Worm (Caenorhabditis elegans) whole organism, L1 larva: ENCODE data around the gene glb-19.

ENCODE experiments used
- F16B12.6 ChIP-seq: fragments of 150-350 bp; optimal IDR thresholded peaks from 2 replicates; lab custom pipeline; 2014; ENCODE audit warnings: missing biosample characterization, missing genetic modification characterization
- aha-1 ChIP-seq: fragments of 150-350 bp; optimal IDR thresholded peaks from 2 replicates; lab custom pipeline; 2014; ENCODE audit warnings: missing biosample characterization, missing genetic modification characterization
- alr-1 ChIP-seq: fragments of 200-800 bp; sonication (Bioruptor generic); optimal IDR thresholded peaks from 2 replicates; lab custom pipeline; 2018; ENCODE audit warnings: borderline replicate concordance, mild to moderate bottlenecking, missing genetic modification characterization, missing compliant biosample characterization
- ama-1 ChIP-seq: fragments of 150-350 bp; optimal IDR thresholded peaks from 2 replicates; lab custom pipeline; 2014
- blmp-1 ChIP-seq: fragments of 150-350 bp; optimal IDR thresholded peaks from 2 replicates; lab custom pipeline; 2014; ENCODE audit warnings: missing biosample characterization, missing genetic modification characterization
- ceh-8 ChIP-seq: fragments of 200-800 bp; sonication (Bioruptor generic); optimal IDR thresholded peaks from 2 replicates; lab custom pipeline; 2018; ENCODE audit warnings: mild to moderate bottlenecking, missing genetic modification characterization, moderate library complexity, missing compliant biosample characterization
- ces-1 ChIP-seq: fragments of 150-350 bp; optimal IDR thresholded peaks from 2 replicates; lab custom pipeline; 2014; ENCODE audit warnings: missing biosample characterization, missing genetic modification reagents, missing genetic modification characterization
- dpl-1 ChIP-seq, 3 experiments: fragments of 150-350 bp in 2 of 3; sonication (generic microtip) in 1 of 3; optimal IDR thresholded peaks; 2 replicates each; lab custom pipeline; 2014 to 2017; ENCODE audit warnings: missing biosample characterization in 3 of 3, missing genetic modification characterization in 3 of 3, missing genetic modification reagents in 3 of 3
- efl-1 ChIP-seq, 4 experiments: fragments of 150-350 bp; optimal IDR thresholded peaks in 3 of 4; peaks in 1 of 4; 1 replicate in 1 of 4; 2 replicates in 3 of 4; lab custom pipeline; 2014; ENCODE audit warnings: missing biosample characterization in 2 of 4, missing genetic modification characterization in 2 of 4, missing genetic modification reagents in 2 of 4
- egl-27 ChIP-seq, 2 experiments: fragments of 150-350 bp in 1 of 2; sonication (generic microtip); optimal IDR thresholded peaks; 3 replicates each; lab custom pipeline; 2017 to 2018; ENCODE audit warnings: missing biosample characterization in 2 of 2, missing genetic modification characterization in 2 of 2, missing genetic modification reagents in 2 of 2
- elt-3 ChIP-seq, 6 experiments: fragments of 150-350 bp in 1 of 6; sonication (generic microtip); optimal IDR thresholded peaks; 2 replicates each; lab custom pipeline; 2017 to 2018; ENCODE audit warnings: missing biosample characterization in 6 of 6, missing genetic modification characterization in 6 of 6, inconsistent platforms in 1 of 6
- fkh-10 ChIP-seq: sonication (generic microtip); optimal IDR thresholded peaks from 2 replicates; lab custom pipeline; 2017; ENCODE audit warnings: missing biosample characterization, missing genetic modification reagents, missing genetic modification characterization
- fos-1 ChIP-seq: fragments of 150-350 bp; optimal IDR thresholded peaks from 2 replicates; lab custom pipeline; 2014; ENCODE audit warnings: missing biosample characterization, missing genetic modification characterization
- hlh-17 ChIP-seq: fragments of 200-800 bp; sonication (Bioruptor generic); optimal IDR thresholded peaks from 2 replicates; lab custom pipeline; 2018; ENCODE audit warnings: missing genetic modification characterization, mild to moderate bottlenecking, missing compliant biosample characterization, moderate library complexity, borderline replicate concordance
- hlh-4 ChIP-seq: sonication (generic microtip); optimal IDR thresholded peaks from 2 replicates; lab custom pipeline; 2016; ENCODE audit warnings: mild to moderate bottlenecking, missing genetic modification characterization, missing compliant biosample characterization
- lin-13 ChIP-seq: fragments of 150-350 bp; optimal IDR thresholded peaks from 2 replicates; lab custom pipeline; 2014; ENCODE audit warnings: missing biosample characterization, missing genetic modification reagents, missing genetic modification characterization
- lin-14 ChIP-seq: fragments of 200-800 bp; sonication (Bioruptor generic); optimal IDR thresholded peaks from 2 replicates; lab custom pipeline; 2018; ENCODE audit warnings: mild to moderate bottlenecking, missing genetic modification characterization, moderate library complexity, missing compliant biosample characterization
- lin-15B ChIP-seq: fragments of 150-350 bp; sonication (generic microtip); optimal IDR thresholded peaks from 3 replicates; lab custom pipeline; 2014; ENCODE audit warnings: missing biosample characterization, missing genetic modification characterization
- lin-39 ChIP-seq: fragments of 150-350 bp; optimal IDR thresholded peaks from 2 replicates; lab custom pipeline; 2014; ENCODE audit warnings: missing biosample characterization, missing genetic modification reagents, missing genetic modification characterization
- lir-3 ChIP-seq: sonication (generic microtip); optimal IDR thresholded peaks from 2 replicates; lab custom pipeline; 2016; ENCODE audit warnings: mild to moderate bottlenecking, missing genetic modification characterization, moderate library complexity, missing compliant biosample characterization; ENCODE audit not compliant: poor library complexity
- mab-9 ChIP-seq: fragments of 200-800 bp; sonication (Bioruptor generic); IDR thresholded peaks from 2 replicates; pipeline ENCODE4 v1.3.6; 2022; ENCODE audit warnings: missing genetic modification reagents, missing genetic modification characterization, missing compliant biosample characterization
- mdl-1 ChIP-seq, 2 experiments: fragments of 150-350 bp; optimal IDR thresholded peaks; 2 replicates each; lab custom pipeline; 2014 to 2017; ENCODE audit warnings: missing biosample characterization in 2 of 2, missing genetic modification characterization in 2 of 2, inconsistent platforms in 1 of 2
- mef-2 ChIP-seq: fragments of 150-350 bp; optimal IDR thresholded peaks from 2 replicates; lab custom pipeline; 2014; ENCODE audit warnings: missing biosample characterization, missing genetic modification characterization
- mep-1 ChIP-seq: fragments of 150-350 bp; optimal IDR thresholded peaks from 2 replicates; lab custom pipeline; 2014; ENCODE audit warnings: missing biosample characterization, missing genetic modification characterization
- nhr-19 ChIP-seq: fragments of 200-800 bp; sonication (Bioruptor generic); conservative IDR thresholded peaks from 2 replicates; pipeline ENCODE4 v1.3.6; 2022; ENCODE audit warnings: missing genetic modification characterization, missing compliant biosample characterization
- nhr-20 ChIP-seq: sonication (generic microtip); optimal IDR thresholded peaks from 2 replicates; lab custom pipeline; 2016; ENCODE audit warnings: mild to moderate bottlenecking, missing genetic modification characterization, missing compliant biosample characterization
- nhr-237 ChIP-seq: fragments of 150-350 bp; optimal IDR thresholded peaks from 2 replicates; lab custom pipeline; 2014; ENCODE audit warnings: missing biosample characterization, missing genetic modification characterization
- nhr-47 ChIP-seq: sonication (generic microtip); optimal IDR thresholded peaks from 2 replicates; lab custom pipeline; 2016; ENCODE audit warnings: mild to moderate bottlenecking, missing genetic modification characterization, moderate library complexity, missing compliant biosample characterization
- nhr-71 ChIP-seq: sonication (generic microtip); optimal IDR thresholded peaks from 2 replicates; lab custom pipeline; 2016; ENCODE audit warnings: mild to moderate bottlenecking, missing genetic modification characterization, moderate library complexity, missing compliant biosample characterization
- nhr-77 ChIP-seq: fragments of 150-350 bp; optimal IDR thresholded peaks from 2 replicates; lab custom pipeline; 2014; ENCODE audit warnings: missing biosample characterization, missing genetic modification characterization
- nhr-84 ChIP-seq: sonication (generic microtip); optimal IDR thresholded peaks from 2 replicates; lab custom pipeline; 2017; ENCODE audit warnings: missing biosample characterization, missing genetic modification characterization
- nhr-85 ChIP-seq: sonication (generic microtip); peaks from one replicate; lab custom pipeline; 2016; ENCODE audit warnings: missing genetic modification characterization, inconsistent platforms, missing compliant biosample characterization
- nhr-90 ChIP-seq: sonication (generic microtip); optimal IDR thresholded peaks from 2 replicates; lab custom pipeline; 2016; ENCODE audit warnings: mild to moderate bottlenecking, missing genetic modification characterization, missing compliant biosample characterization; ENCODE audit not compliant: poor library complexity
- pag-3 ChIP-seq: sonication (generic microtip); optimal IDR thresholded peaks from 2 replicates; lab custom pipeline; 2017; ENCODE audit warnings: missing genetic modification characterization, mild to moderate bottlenecking, missing compliant biosample characterization, antibody characterized with exemption, borderline replicate concordance; ENCODE audit not compliant: insufficient read depth
- pax-3 ChIP-seq: fragments of 200-800 bp; sonication (Bioruptor generic); optimal IDR thresholded peaks from 2 replicates; lab custom pipeline; 2018; ENCODE audit warnings: mild to moderate bottlenecking, missing genetic modification characterization, moderate library complexity, missing compliant biosample characterization
- pqm-1 ChIP-seq: sonication (generic microtip); optimal IDR thresholded peaks from 3 replicates; lab custom pipeline; 2017; ENCODE audit warnings: missing biosample characterization, missing genetic modification characterization
- rnt-1 ChIP-seq: sonication (generic microtip); optimal IDR thresholded peaks from 2 replicates; lab custom pipeline; 2016; ENCODE audit warnings: mild to moderate bottlenecking, missing genetic modification characterization, moderate library complexity, missing compliant biosample characterization
- skn-1 ChIP-seq: fragments of 150-350 bp; optimal IDR thresholded peaks from 2 replicates; lab custom pipeline; 2014; ENCODE audit warnings: missing biosample characterization, missing genetic modification characterization
- snpc-4 ChIP-seq: fragments of 150-350 bp; optimal IDR thresholded peaks from 2 replicates; lab custom pipeline; 2014; ENCODE audit warnings: missing biosample characterization, missing genetic modification characterization
- snu-23 ChIP-seq: sonication (generic microtip); optimal IDR thresholded peaks from 2 replicates; lab custom pipeline; 2016; ENCODE audit warnings: missing genetic modification characterization, missing compliant biosample characterization
- sox-4 ChIP-seq: sonication (generic microtip); optimal IDR thresholded peaks from 2 replicates; lab custom pipeline; 2016; ENCODE audit warnings: missing genetic modification characterization, missing compliant biosample characterization
- tbx-2 ChIP-seq: sonication (generic microtip); optimal IDR thresholded peaks from 2 replicates; lab custom pipeline; 2016; ENCODE audit warnings: missing genetic modification characterization, missing compliant biosample characterization
- tlp-1 ChIP-seq: fragments of 150-350 bp; optimal IDR thresholded peaks from 2 replicates; lab custom pipeline; 2014; ENCODE audit warnings: missing biosample characterization, missing genetic modification characterization
- unc-30 ChIP-seq: sonication (generic microtip); optimal IDR thresholded peaks from 2 replicates; lab custom pipeline; 2017; ENCODE audit warnings: missing biosample characterization, missing genetic modification characterization
- zag-1 ChIP-seq: fragments of 150-350 bp; optimal IDR thresholded peaks from 2 replicates; lab custom pipeline; 2014; ENCODE audit warnings: missing biosample characterization, missing genetic modification characterization
- ztf-11 ChIP-seq, 2 experiments: sonication (generic microtip); optimal IDR thresholded peaks; 2 replicates each; lab custom pipeline; 2016 to 2017; ENCODE audit warnings: missing genetic modification characterization in 2 of 2, missing biosample characterization in 1 of 2, missing compliant biosample characterization in 1 of 2

The glb-19 gene

ce11 chrIV:10616366-10616765, 37.6 kb downstream of the glb-19 start:
- TF ChIP-seq lin-39 (tag; lab: Kevin White, UChicago) (no peak), nhr-19 (no peak), nhr-77 (tag; lab: Kevin White, UChicago) (no peak), hlh-4 (tag; lab: Kevin White, UChicago) (no peak), ceh-8 (GFP tag; lab: Kevin White, UChicago) (no peak), aha-1 (tag; lab: Kevin White, UChicago) (no peak), unc-30 (tag; lab: Kevin White, UChicago) (no peak), nhr-237 (tag; lab: Kevin White, UChicago) (no peak), sox-4 (no peak), skn-1 (tag; lab: Kevin White, UChicago) (no peak), nhr-20 (tag; lab: Kevin White, UChicago) (no peak), zag-1 (no peak), efl-1 (optimal IDR thresholded peaks at IDR 0.05; lab: Kevin White, UChicago) (no peak), efl-1 (GFP tag; optimal IDR thresholded peaks at IDR 0.05 in 1 of 2; lab: Kevin White, UChicago) (peak in 1 of 2 experiments; percentile 21), egl-27 (tag; optimal IDR thresholded peaks at IDR 0.05; lab: Kevin White, UChicago) (no peak), ztf-11 (tag; optimal IDR thresholded peaks at IDR 0.05; lab: Kevin White, UChicago) (no peak), pax-3 (tag; lab: Kevin White, UChicago) (no peak), pag-3 (no peak), lin-13 (GFP tag; lab: Kevin White, UChicago) (no peak), elt-3 (tag; optimal IDR thresholded peaks at IDR 0.05; lab: Kevin White, UChicago) (peak in 1 of 6 experiments; percentile 57), tbx-2 (tag; lab: Kevin White, UChicago) (no peak), blmp-1 (tag; lab: Kevin White, UChicago) (peak; percentile 76)

- peak; percentile 50 for TF ChIP-seq nhr-85 (tag; lab: Kevin White, UChicago)
- no peak for TF ChIP-seq dpl-1 (GFP tag; optimal IDR thresholded peaks at IDR 0.05; lab: Kevin White, UChicago)
- TF ChIP-seq, all 84 proteins: peak for 1
These were observed 38.9 kb downstream of the glb-19 start, which contains the start of gene ptr-14 for ce11 chrIV:10614918-10615477. ptr-14 (plus strand) TSS chrIV:10615427.

ce11 chrIV:10612281-10612680, 41.7 kb downstream of the glb-19 start:
- no peak for TF ChIP-seq alr-1
- TF ChIP-seq ces-1 (GFP tag; lab: Kevin White, UChicago) = no peak
- TF ChIP-seq sox-4 = no peak
- no peak for TF ChIP-seq lir-3 (tag; lab: Kevin White, UChicago)
- TF ChIP-seq rnt-1 = no peak
- TF ChIP-seq pag-3 = no peak
- TF ChIP-seq fkh-10 (GFP tag; lab: Kevin White, UChicago) = no peak
- TF ChIP-seq mef-2 (tag; lab: Kevin White, UChicago) = no peak
- TF ChIP-seq F16B12.6 (tag; lab: Kevin White, UChicago) = no peak
- no peak for TF ChIP-seq mdl-1 (tag; optimal IDR thresholded peaks at IDR 0.05; lab: Kevin White, UChicago)
- TF ChIP-seq nhr-85 (tag; lab: Kevin White, UChicago) = peak; percentile 83
- no peak for TF ChIP-seq nhr-77 (tag; lab: Kevin White, UChicago)
- TF ChIP-seq fos-1 (tag; lab: Kevin White, UChicago) = no peak
- no peak for TF ChIP-seq hlh-4 (tag; lab: Kevin White, UChicago)
- no peak for TF ChIP-seq mab-9 (GFP tag; lab: Robert Waterston, UW)
- no peak for TF ChIP-seq hlh-17
- TF ChIP-seq nhr-84 (tag; lab: Kevin White, UChicago) = no peak
- peak; percentile 36 for TF ChIP-seq lin-14
- TF ChIP-seq snu-23 (GFP tag; lab: Kevin White, UChicago) = peak; percentile 12
- peak; percentile 19 for TF ChIP-seq nhr-71
- TF ChIP-seq lin-15B (tag; lab: Kevin White, UChicago) = no peak
- no peak for TF ChIP-seq nhr-47 (tag; lab: Kevin White, UChicago)
- no peak for TF ChIP-seq mep-1 (tag; lab: Kevin White, UChicago)
- no peak for TF ChIP-seq pqm-1 (tag; lab: Kevin White, UChicago)
- TF ChIP-seq ama-1 (lab: Kevin White, UChicago) = no peak
- TF ChIP-seq tlp-1 (tag; lab: Kevin White, UChicago) = no peak
- peak in 1 of 6 experiments; percentile 3 for TF ChIP-seq elt-3 (tag; optimal IDR thresholded peaks at IDR 0.05; lab: Kevin White, UChicago)
- TF ChIP-seq efl-1 (optimal IDR thresholded peaks at IDR 0.05; lab: Kevin White, UChicago) = no peak
- TF ChIP-seq efl-1 (GFP tag; optimal IDR thresholded peaks at IDR 0.05 in 1 of 2; lab: Kevin White, UChicago) = no peak
- TF ChIP-seq nhr-20 (tag; lab: Kevin White, UChicago) = peak; percentile 27
- no peak for TF ChIP-seq nhr-90 (tag; lab: Kevin White, UChicago)
- no peak for TF ChIP-seq snpc-4
- peak; percentile 69 for TF ChIP-seq blmp-1 (tag; lab: Kevin White, UChicago)
